Worm (Caenorhabditis elegans) whole organism, L4 larva: ENCODE measurements around the gene vms-1.
A peak's percentile ranks its signal among the peaks of the same experiment; 100 is the strongest.

Experiments used
- D1046.2 ChIP-seq: fragments of 200-800 bp; sonication (Bioruptor generic); IDR thresholded peaks from 2 replicates; pipeline ENCODE4 v1.3.6; 2022; ENCODE audit warnings: missing genetic modification characterization, missing compliant biosample characterization
- F26F4.8 ChIP-seq: fragments of 200-800 bp; sonication (Bioruptor generic); conservative IDR thresholded peaks from 2 replicates; pipeline ENCODE4 v1.3.6; 2022; ENCODE audit warnings: missing genetic modification characterization, missing compliant biosample characterization
- T20F7.1 ChIP-seq: fragments of 200-800 bp; sonication (Bioruptor generic); optimal IDR thresholded peaks from 2 replicates; lab custom pipeline; 2018; ENCODE audit warnings: mild to moderate bottlenecking, missing genetic modification characterization, missing compliant biosample characterization
- T26A8.4 ChIP-seq: fragments of 200-800 bp; sonication (Bioruptor generic); IDR thresholded peaks from 2 replicates; pipeline ENCODE4 v1.3.6; 2022; ENCODE audit warnings: missing genetic modification characterization, missing compliant biosample characterization
- ZK546.5 ChIP-seq, 2 experiments: sonication (generic microtip); optimal IDR thresholded peaks; 2 replicates each; lab custom pipeline; 2017; ENCODE audit warnings: missing biosample characterization in 2 of 2, missing genetic modification characterization in 2 of 2
- ama-1 ChIP-seq: fragments of 150-350 bp; optimal IDR thresholded peaks from 2 replicates; lab custom pipeline; 2014; ENCODE audit warnings: inconsistent platforms, mixed read lengths
- ceh-20 ChIP-seq: fragments of 200-800 bp; sonication (Bioruptor generic); IDR thresholded peaks from 2 replicates; pipeline ENCODE4 v1.3.6; 2022; ENCODE audit warnings: missing genetic modification reagents, missing genetic modification characterization, missing compliant biosample characterization
- ceh-32 ChIP-seq: sonication (generic microtip); optimal IDR thresholded peaks from 2 replicates; lab custom pipeline; 2016; ENCODE audit warnings: mild to moderate bottlenecking, missing genetic modification characterization, missing compliant biosample characterization; ENCODE audit not compliant: poor library complexity
- ceh-82 ChIP-seq: sonication (generic microtip); optimal IDR thresholded peaks from 2 replicates; lab custom pipeline; 2017; ENCODE audit warnings: missing biosample characterization, missing genetic modification characterization
- cey-2 ChIP-seq: sonication (generic microtip); optimal IDR thresholded peaks from 3 replicates; lab custom pipeline; 2017; ENCODE audit warnings: missing genetic modification characterization, mild to moderate bottlenecking, missing compliant biosample characterization, antibody characterized with exemption, borderline replicate concordance; ENCODE audit not compliant: insufficient read depth
- ctbp-1 ChIP-seq: fragments of 200-800 bp; sonication (Bioruptor generic); IDR thresholded peaks from 2 replicates; pipeline ENCODE4 v1.3.6; 2022; ENCODE audit warnings: missing genetic modification reagents, missing genetic modification characterization, missing compliant biosample characterization
- daf-16 ChIP-seq, 3 experiments: sonication (generic microtip); optimal IDR thresholded peaks; 2 replicates each; lab custom pipeline; 2016 to 2017; ENCODE audit warnings: missing genetic modification characterization in 3 of 3, missing genetic modification reagents in 3 of 3, mild to moderate bottlenecking in 2 of 3, missing compliant biosample characterization in 2 of 3, missing biosample characterization in 1 of 3, moderate library complexity in 1 of 3
- daf-19 ChIP-seq: fragments of 200-800 bp; sonication (Bioruptor generic); conservative IDR thresholded peaks from 2 replicates; pipeline ENCODE4 v1.3.6; 2022; ENCODE audit warnings: missing genetic modification characterization, missing compliant biosample characterization
- daf-8 ChIP-seq: fragments of 200-800 bp; sonication (Bioruptor generic); IDR thresholded peaks from 2 replicates; pipeline ENCODE4 v1.3.6; 2022; ENCODE audit warnings: missing genetic modification characterization, missing compliant biosample characterization
- dmd-8 ChIP-seq: fragments of 200-800 bp; sonication (Bioruptor generic); IDR thresholded peaks from 2 replicates; pipeline ENCODE4 v1.3.6; 2022; ENCODE audit warnings: missing genetic modification characterization, missing compliant biosample characterization
- dmd-9 ChIP-seq: fragments of 200-800 bp; sonication (Bioruptor generic); IDR thresholded peaks from 2 replicates; pipeline ENCODE4 v1.3.6; 2022; ENCODE audit warnings: missing genetic modification reagents, missing genetic modification characterization, missing compliant biosample characterization
- dpl-1 ChIP-seq: fragments of 150-350 bp; optimal IDR thresholded peaks from 2 replicates; lab custom pipeline; 2014; ENCODE audit warnings: missing biosample characterization, missing genetic modification reagents, missing genetic modification characterization
- dve-1 ChIP-seq: sonication (generic microtip); optimal IDR thresholded peaks from 2 replicates; lab custom pipeline; 2017; ENCODE audit warnings: antibody characterized with exemption, mild to moderate bottlenecking, missing genetic modification characterization, missing compliant biosample characterization; ENCODE audit not compliant: insufficient read depth
- gei-8 ChIP-seq: fragments of 200-800 bp; sonication (Bioruptor generic); optimal IDR thresholded peaks from 2 replicates; lab custom pipeline; 2018; ENCODE audit warnings: mild to moderate bottlenecking, missing genetic modification characterization, missing compliant biosample characterization
- hlh-11 ChIP-seq: fragments of 200-800 bp; sonication (Bioruptor generic); optimal IDR thresholded peaks from 2 replicates; lab custom pipeline; 2018; ENCODE audit warnings: mild to moderate bottlenecking, missing genetic modification characterization, missing compliant biosample characterization
- hmg-1.1 ChIP-seq: fragments of 200-800 bp; sonication (Bioruptor generic); IDR thresholded peaks from 2 replicates; pipeline ENCODE4 v1.3.6; 2022; ENCODE audit warnings: missing genetic modification reagents, missing genetic modification characterization, missing compliant biosample characterization
- lim-7 ChIP-seq: fragments of 200-800 bp; sonication (Bioruptor generic); IDR thresholded peaks from 2 replicates; pipeline ENCODE4 v1.3.6; 2022; ENCODE audit warnings: missing genetic modification characterization, missing compliant biosample characterization
- lin-1 ChIP-seq: fragments of 200-800 bp; sonication (Bioruptor generic); IDR thresholded peaks from 2 replicates; pipeline ENCODE4 v1.3.6; 2022; ENCODE audit warnings: missing genetic modification reagents, missing genetic modification characterization, missing compliant biosample characterization
- lin-15B ChIP-seq: fragments of 150-350 bp; sonication (generic microtip); optimal IDR thresholded peaks from 3 replicates; lab custom pipeline; 2014; ENCODE audit warnings: missing biosample characterization, missing genetic modification characterization
- lin-29 ChIP-seq: fragments of 200-800 bp; sonication (Bioruptor generic); IDR thresholded peaks from 2 replicates; pipeline ENCODE4 v1.3.6; 2022; ENCODE audit warnings: missing genetic modification reagents, missing genetic modification characterization, missing compliant biosample characterization
- lin-39 ChIP-seq: fragments of 150-350 bp; optimal IDR thresholded peaks from 2 replicates; lab custom pipeline; 2014; ENCODE audit warnings: missing biosample characterization, missing genetic modification reagents, missing genetic modification characterization
- lsy-2 ChIP-seq, 2 experiments: fragments of 150-350 bp in 1 of 2; sonication (generic microtip) in 1 of 2; optimal IDR thresholded peaks; 2 replicates each; lab custom pipeline; 2014 to 2017; ENCODE audit warnings: missing biosample characterization in 2 of 2, missing genetic modification characterization in 2 of 2
- madf-9 ChIP-seq: fragments of 200-800 bp; sonication (Bioruptor generic); conservative IDR thresholded peaks from 2 replicates; pipeline ENCODE4 v1.3.6; 2022; ENCODE audit warnings: missing genetic modification reagents, missing genetic modification characterization, missing compliant biosample characterization
- mdt-29 ChIP-seq: fragments of 200-800 bp; sonication (Bioruptor generic); IDR thresholded peaks from 2 replicates; pipeline ENCODE4 v1.3.6; 2022; ENCODE audit warnings: missing genetic modification reagents, missing genetic modification characterization, missing compliant biosample characterization
- mep-1 ChIP-seq: fragments of 150-350 bp; sonication (generic microtip); optimal IDR thresholded peaks from 3 replicates; lab custom pipeline; 2014; ENCODE audit warnings: missing biosample characterization, missing genetic modification characterization
- mes-2 ChIP-seq: sonication (generic microtip); optimal IDR thresholded peaks from 2 replicates; lab custom pipeline; 2016; ENCODE audit warnings: missing genotype, mild to moderate bottlenecking, missing genetic modification characterization, missing compliant biosample characterization; ENCODE audit not compliant: poor library complexity, severe bottlenecking
- mxl-3 ChIP-seq: fragments of 200-800 bp; sonication (Bioruptor generic); optimal IDR thresholded peaks from 2 replicates; lab custom pipeline; 2018; ENCODE audit warnings: mild to moderate bottlenecking, missing genetic modification characterization, missing compliant biosample characterization
- nhr-102 ChIP-seq: sonication (generic microtip); optimal IDR thresholded peaks from 2 replicates; lab custom pipeline; 2016; ENCODE audit warnings: mild to moderate bottlenecking, missing genetic modification characterization, moderate library complexity, missing compliant biosample characterization
- nhr-111 ChIP-seq: fragments of 200-800 bp; sonication (Bioruptor generic); optimal IDR thresholded peaks from 2 replicates; lab custom pipeline; 2018; ENCODE audit warnings: mild to moderate bottlenecking, missing genetic modification characterization, missing compliant biosample characterization
- nhr-77 ChIP-seq: fragments of 150-350 bp; optimal IDR thresholded peaks from 2 replicates; lab custom pipeline; 2014; ENCODE audit warnings: missing biosample characterization, missing genetic modification characterization
- php-3 ChIP-seq: fragments of 200-800 bp; sonication (Bioruptor generic); IDR thresholded peaks from 2 replicates; pipeline ENCODE4 v1.3.6; 2022; ENCODE audit warnings: missing genetic modification reagents, missing genetic modification characterization, missing compliant biosample characterization
- pqm-1 ChIP-seq: sonication (generic microtip); optimal IDR thresholded peaks from 2 replicates; lab custom pipeline; 2017; ENCODE audit warnings: missing biosample characterization, missing genetic modification characterization
- sdz-12 ChIP-seq: fragments of 200-800 bp; sonication (Bioruptor generic); optimal IDR thresholded peaks from 2 replicates; lab custom pipeline; 2018; ENCODE audit warnings: mild to moderate bottlenecking, missing genetic modification characterization, missing compliant biosample characterization
- skn-1 ChIP-seq: fragments of 150-350 bp; optimal IDR thresholded peaks from 2 replicates; lab custom pipeline; 2014; ENCODE audit warnings: missing biosample characterization, missing genetic modification characterization
- snpc-4 ChIP-seq: fragments of 150-350 bp; optimal IDR thresholded peaks from 2 replicates; lab custom pipeline; 2014; ENCODE audit warnings: missing biosample characterization, missing genetic modification characterization
- spr-1 ChIP-seq: sonication (generic microtip); optimal IDR thresholded peaks from 2 replicates; lab custom pipeline; 2016; ENCODE audit warnings: mild to moderate bottlenecking, missing genetic modification characterization, missing compliant biosample characterization
- spr-3 ChIP-seq: fragments of 200-800 bp; sonication (Bioruptor generic); optimal IDR thresholded peaks from 2 replicates; lab custom pipeline; 2018; ENCODE audit warnings: mild to moderate bottlenecking, missing genetic modification characterization, missing compliant biosample characterization
- tag-97 ChIP-seq: fragments of 200-800 bp; sonication (Bioruptor generic); IDR thresholded peaks from 2 replicates; pipeline ENCODE4 v1.3.6; 2022; ENCODE audit warnings: missing genetic modification characterization, missing compliant biosample characterization
- tra-1 ChIP-seq: fragments of 200-800 bp; sonication (Bioruptor generic); IDR thresholded peaks from 2 replicates; pipeline ENCODE4 v1.3.6; 2022; ENCODE audit warnings: missing genetic modification reagents, missing genetic modification characterization, missing compliant biosample characterization
- unc-62 ChIP-seq, 3 experiments: fragments of 150-350 bp in 1 of 3; sonication (generic microtip); optimal IDR thresholded peaks in 2 of 3; peaks in 1 of 3; 1 replicate in 1 of 3; 2 replicates in 2 of 3; lab custom pipeline; 2014 to 2017; ENCODE audit warnings: missing biosample characterization in 3 of 3, missing genetic modification characterization in 3 of 3, missing genetic modification reagents in 3 of 3, missing genotype in 1 of 3
- zag-1 ChIP-seq: fragments of 150-350 bp; optimal IDR thresholded peaks from 2 replicates; lab custom pipeline; 2014; ENCODE audit warnings: missing biosample characterization, missing genetic modification characterization
- zfp-3 ChIP-seq: fragments of 200-800 bp; sonication (Bioruptor generic); conservative IDR thresholded peaks from 2 replicates; pipeline ENCODE4 v1.3.6; 2022; ENCODE audit warnings: missing genetic modification reagents, missing genetic modification characterization, missing compliant biosample characterization
- zip-11 ChIP-seq: fragments of 200-800 bp; sonication (Bioruptor generic); IDR thresholded peaks from 2 replicates; pipeline ENCODE4 v1.3.6; 2022; ENCODE audit warnings: missing genetic modification characterization, missing compliant biosample characterization
- zip-2 ChIP-seq: fragments of 150-350 bp; optimal IDR thresholded peaks from 2 replicates; lab custom pipeline; 2014; ENCODE audit warnings: missing biosample characterization, missing genetic modification characterization

vms-1 gene

DNA sequence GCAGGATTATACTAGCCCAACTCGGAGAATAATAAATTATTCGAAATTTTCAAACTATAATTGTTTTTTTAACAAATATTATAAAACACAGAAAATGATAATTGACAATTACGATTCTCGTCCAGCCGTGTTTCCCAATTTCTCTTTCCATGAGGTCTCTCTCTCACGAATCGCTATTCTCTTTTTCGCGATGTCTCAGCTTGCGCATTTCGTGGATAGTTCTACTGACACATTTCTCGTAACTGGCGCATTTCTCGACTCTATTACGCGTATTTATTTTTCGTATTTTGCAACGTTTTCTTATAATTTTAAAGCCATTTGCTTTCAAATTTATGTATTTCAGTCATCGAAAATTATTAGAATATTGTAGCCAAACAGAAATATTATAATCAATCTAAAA is 44.6 kb upstream of the vms-1 start (continued):
- TF ChIP-seq hmg-1.1 (GFP tag; lab: Robert Waterston, UW), result peak; percentile 98
- TF ChIP-seq zip-2 (tag; lab: Kevin White, UChicago), result peak; percentile 88
- TF ChIP-seq daf-8 (GFP tag; lab: Robert Waterston, UW), result 0 out of 2 replicates have a peak, but pooled peaks have one; percentile 85
- no peak; the same call in 1 of the 2 replicates for TF ChIP-seq zfp-3 (GFP tag; lab: Robert Waterston, UW)
- peak; percentile 83 for TF ChIP-seq lin-39 (tag; lab: Kevin White, UChicago)
- TF ChIP-seq T20F7.1, result peak; percentile 97
- peak; percentile 66 for TF ChIP-seq php-3 (GFP tag; lab: Robert Waterston, UW)
- TF ChIP-seq zip-11 (GFP tag; lab: Robert Waterston, UW), result no peak
- TF ChIP-seq nhr-111 (GFP tag; lab: Kevin White, UChicago), result no peak
- TF ChIP-seq lim-7, result peak; percentile 97
- TF ChIP-seq spr-1 (tag; lab: Kevin White, UChicago), result peak; percentile 94
- TF ChIP-seq T26A8.4 (GFP tag; lab: Robert Waterston, UW), result peak; percentile 83
- peak; percentile 97 for TF ChIP-seq D1046.2 (GFP tag; lab: Robert Waterston, UW)
- peak; percentile 75 for TF ChIP-seq gei-8 (GFP tag; lab: Kevin White, UChicago)
- TF ChIP-seq lin-1 (GFP tag; lab: Robert Waterston, UW), result peak; percentile 76; the same call in 1 of the 2 replicates
- peak; percentile 95 for TF ChIP-seq ctbp-1 (GFP tag; lab: Robert Waterston, UW)
- no peak; the same call in 1 of the 2 replicates for TF ChIP-seq mdt-29 (GFP tag; lab: Robert Waterston, UW)
- TF ChIP-seq tag-97 (GFP tag; lab: Robert Waterston, UW), result 0 out of 2 replicates have a peak, but pooled peaks have one; percentile 83
- no peak for TF ChIP-seq skn-1 (tag; lab: Kevin White, UChicago)
- peak; percentile 99 for TF ChIP-seq sdz-12 (GFP tag; lab: Kevin White, UChicago)
- TF ChIP-seq tra-1 (GFP tag; lab: Robert Waterston, UW), result peak; percentile 99
- peak; percentile 97 for TF ChIP-seq madf-9 (GFP tag; lab: Robert Waterston, UW)
- TF ChIP-seq ceh-32 (tag; lab: Kevin White, UChicago), result peak; percentile 13
- peak; percentile 85 for TF ChIP-seq ama-1 (lab: Kevin White, UChicago)
- TF ChIP-seq ZK546.5 (tag; optimal IDR thresholded peaks at IDR 0.05; lab: Kevin White, UChicago), result peak in 1 of 2 experiments; percentile 84
- peak; percentile 86 for TF ChIP-seq pqm-1 (tag; lab: Kevin White, UChicago)
- TF ChIP-seq mxl-3, result peak; percentile 98
- peak; percentile 99 for TF ChIP-seq dve-1
- TF ChIP-seq dmd-8 (GFP tag; lab: Robert Waterston, UW), result peak; percentile 83
- peak; percentile 96 to 98 for TF ChIP-seq lsy-2 (tag; optimal IDR thresholded peaks at IDR 0.05; lab: Kevin White, UChicago)
- peak; percentile 90 for TF ChIP-seq nhr-102 (tag; lab: Kevin White, UChicago)
- TF ChIP-seq spr-3, result peak; percentile 86
- peak; percentile 88 for TF ChIP-seq daf-19 (GFP tag; lab: Robert Waterston, UW)
- peak; percentile 28 for TF ChIP-seq ceh-82 (tag; lab: Kevin White, UChicago)
- peak; percentile 62 to 80 for TF ChIP-seq daf-16 (GFP tag; optimal IDR thresholded peaks at IDR 0.05; lab: Kevin White, UChicago)
- peak; percentile 90 for TF ChIP-seq daf-16 (tag; optimal IDR thresholded peaks at IDR 0.05; lab: Kevin White, UChicago)
- peak; percentile 64; the same call in 1 of the 2 replicates for TF ChIP-seq F26F4.8 (GFP tag; lab: Robert Waterston, UW)
- TF ChIP-seq zag-1, result peak; percentile 54
- peak in 1 of 2 experiments; percentile 100 for TF ChIP-seq unc-62 (GFP tag; optimal IDR thresholded peaks at IDR 0.05 in 1 of 2; lab: Kevin White, UChicago)
- TF ChIP-seq unc-62 (tag; optimal IDR thresholded peaks at IDR 0.05; lab: Kevin White, UChicago), result peak; percentile 58
- peak; percentile 80; the same call in 1 of the 2 replicates for TF ChIP-seq lin-29
- peak; percentile 99 for TF ChIP-seq nhr-77 (tag; lab: Kevin White, UChicago)
- TF ChIP-seq dpl-1 (GFP tag; lab: Kevin White, UChicago), result peak; percentile 92
- peak; percentile 99 for TF ChIP-seq mep-1 (tag; lab: Kevin White, UChicago)
- peak; percentile 91 for TF ChIP-seq lin-15B (tag; lab: Kevin White, UChicago)
- peak; percentile 68 for TF ChIP-seq cey-2 (tag; lab: Kevin White, UChicago)
- peak; percentile 100 for TF ChIP-seq mes-2
- peak; percentile 97 for TF ChIP-seq hlh-11
- peak; percentile 97 for TF ChIP-seq ceh-20 (GFP tag; lab: Robert Waterston, UW)
- no peak for TF ChIP-seq snpc-4
- TF ChIP-seq dmd-9 (GFP tag; lab: Robert Waterston, UW), result peak; percentile 99
